Fruit fly (Drosophila melanogaster) whole organism, embryonic: ENCODE measurements around the gene Wdr33.

ENCODE experiments used
- Abd-B ChIP-seq: fragments of 200-800 bp; sonication (Bioruptor generic); optimal IDR thresholded peaks from 2 replicates; lab custom pipeline; 2018; ENCODE audit warnings: missing biosample characterization, mild to moderate bottlenecking, missing genetic modification characterization, moderate library complexity
- Atf-2 ChIP-seq: fragments of 200-800 bp; sonication (Bioruptor generic); optimal IDR thresholded peaks from 2 replicates; lab custom pipeline; 2016; ENCODE audit warnings: missing biosample characterization, missing genetic modification characterization
- Bdp1 ChIP-seq: fragments of 200-800 bp; sonication (Bioruptor generic); optimal IDR thresholded peaks from 3 replicates; lab custom pipeline; 2016; ENCODE audit warnings: missing biosample characterization, missing genetic modification characterization
- CG10274 ChIP-seq: fragments of 200-800 bp; sonication (Bioruptor generic); optimal IDR thresholded peaks from 3 replicates; lab custom pipeline; 2017; ENCODE audit warnings: missing biosample characterization, mild to moderate bottlenecking, missing genetic modification characterization
- CG11398 ChIP-seq: fragments of 200-800 bp; sonication (Bioruptor generic); optimal IDR thresholded peaks from 2 replicates; lab custom pipeline; 2016; ENCODE audit warnings: missing biosample characterization, missing genetic modification characterization
- CG11456 ChIP-seq: fragments of 200-800 bp; sonication (Bioruptor generic); IDR thresholded peaks from 3 replicates; pipeline ENCODE4 v1.3.6; 2022; ENCODE audit warnings: missing biosample characterization, missing genetic modification characterization
- CG11723 ChIP-seq: fragments of 200-800 bp; sonication (Bioruptor generic); optimal IDR thresholded peaks from 2 replicates; lab custom pipeline; 2017; ENCODE audit warnings: missing biosample characterization, mild to moderate bottlenecking, missing genetic modification characterization
- CG12219 ChIP-seq: fragments of 200-800 bp; sonication (Bioruptor generic); optimal IDR thresholded peaks from 3 replicates; lab custom pipeline; 2018; ENCODE audit warnings: missing biosample characterization, mild to moderate bottlenecking, missing genetic modification characterization
- CG13894 ChIP-seq: fragments of 200-800 bp; sonication (Bioruptor generic); optimal IDR thresholded peaks from 3 replicates; lab custom pipeline; 2018; ENCODE audit warnings: missing biosample characterization, mild to moderate bottlenecking, missing genetic modification characterization, moderate library complexity
- CG14441 ChIP-seq: fragments of 200-800 bp; sonication (Bioruptor generic); IDR thresholded peaks from 2 replicates; pipeline ENCODE4 v1.3.6; 2022; ENCODE audit warnings: missing biosample characterization, missing genetic modification characterization
- CG14710 ChIP-seq: fragments of 200-800 bp; sonication (Bioruptor generic); optimal IDR thresholded peaks from 3 replicates; lab custom pipeline; 2019; ENCODE audit warnings: missing biosample characterization, mild to moderate bottlenecking, missing genetic modification characterization, moderate library complexity
- CG15479 ChIP-seq: fragments of 200-800 bp; sonication (Bioruptor generic); optimal IDR thresholded peaks from 3 replicates; lab custom pipeline; 2019; ENCODE audit warnings: missing biosample characterization, mild to moderate bottlenecking, missing genetic modification characterization, moderate library complexity
- CG15514 ChIP-seq: fragments of 200-800 bp; sonication (Bioruptor generic); optimal IDR thresholded peaks from 3 replicates; lab custom pipeline; 2017; ENCODE audit warnings: missing biosample characterization, missing genetic modification characterization, mild to moderate bottlenecking, moderate library complexity, missing genetic modification reagents
- CG4360 ChIP-seq: fragments of 200-800 bp; sonication (Bioruptor generic); IDR thresholded peaks from 2 replicates; pipeline ENCODE4 v1.3.6; 2022; ENCODE audit warnings: missing biosample characterization, missing genetic modification characterization
- CG5245 ChIP-seq: fragments of 200-800 bp; sonication (Bioruptor generic); optimal IDR thresholded peaks from 3 replicates; lab custom pipeline; 2016; ENCODE audit warnings: missing biosample characterization, missing genetic modification characterization
- CG5953 ChIP-seq: fragments of 200-800 bp; sonication (Bioruptor generic); IDR thresholded peaks from 2 replicates; pipeline ENCODE4 v1.3.6; 2022; ENCODE audit warnings: missing biosample characterization, missing genetic modification characterization
- CG6683 ChIP-seq: fragments of 200-800 bp; sonication (Bioruptor generic); optimal IDR thresholded peaks from 2 replicates; lab custom pipeline; 2017; ENCODE audit warnings: missing biosample characterization, mild to moderate bottlenecking, missing genetic modification characterization, missing genetic modification reagents
- CG6854 ChIP-seq: fragments of 200-800 bp; sonication (Bioruptor generic); optimal IDR thresholded peaks from 3 replicates; lab custom pipeline; 2017; ENCODE audit warnings: missing biosample characterization, mild to moderate bottlenecking, missing genetic modification characterization
- CG7839 ChIP-seq: fragments of 200-800 bp; sonication (Bioruptor generic); optimal IDR thresholded peaks from 3 replicates; lab custom pipeline; 2018; ENCODE audit warnings: missing biosample characterization, mild to moderate bottlenecking, missing genetic modification characterization, moderate library complexity
- CG9817 ChIP-seq: fragments of 200-800 bp; sonication (Bioruptor generic); optimal IDR thresholded peaks from 2 replicates; lab custom pipeline; 2018; ENCODE audit warnings: missing biosample characterization, mild to moderate bottlenecking, missing genetic modification characterization, moderate library complexity
- CHES-1-like ChIP-seq: fragments of 200-800 bp; sonication (Bioruptor generic); optimal IDR thresholded peaks from 2 replicates; lab custom pipeline; 2016; ENCODE audit warnings: missing biosample characterization, missing genetic modification characterization
- ERR ChIP-seq: fragments of 200-800 bp; sonication (Bioruptor generic); optimal IDR thresholded peaks from 2 replicates; lab custom pipeline; 2016; ENCODE audit warnings: missing biosample characterization, missing genetic modification characterization
- Gsc ChIP-seq: fragments of 200-800 bp; sonication (Bioruptor generic); IDR thresholded peaks from 2 replicates; pipeline ENCODE4 v1.3.6; 2022; ENCODE audit warnings: missing biosample characterization, missing genetic modification characterization
- Hey ChIP-seq: fragments of 200-800 bp; sonication (Bioruptor generic); optimal IDR thresholded peaks from 3 replicates; lab custom pipeline; 2018; ENCODE audit warnings: missing biosample characterization, mild to moderate bottlenecking, missing genetic modification characterization
- HmgD ChIP-seq: fragments of 200-800 bp; sonication (Bioruptor generic); optimal IDR thresholded peaks from 3 replicates; lab custom pipeline; 2016; ENCODE audit warnings: missing biosample characterization, missing genetic modification characterization
- Lhr ChIP-seq: fragments of 200-800 bp; sonication (Bioruptor generic); optimal IDR thresholded peaks from 3 replicates; lab custom pipeline; 2017; ENCODE audit warnings: mild to moderate bottlenecking, missing biosample characterization, missing genetic modification reagents, missing genetic modification characterization
- Nf-YB ChIP-seq: fragments of 200-800 bp; sonication (Bioruptor generic); optimal IDR thresholded peaks from 3 replicates; lab custom pipeline; 2019; ENCODE audit warnings: missing biosample characterization, mild to moderate bottlenecking, missing genetic modification characterization, moderate library complexity
- NfI ChIP-seq: fragments of 200-800 bp; sonication (Bioruptor generic); optimal IDR thresholded peaks from 3 replicates; lab custom pipeline; 2018; ENCODE audit warnings: missing biosample characterization, mild to moderate bottlenecking, missing genetic modification characterization, moderate library complexity
- Optix ChIP-seq: fragments of 200-800 bp; sonication (Bioruptor generic); IDR thresholded peaks from 3 replicates; pipeline ENCODE4 v1.3.6; 2022; ENCODE audit warnings: missing biosample characterization, missing genetic modification characterization
- PHDP ChIP-seq: fragments of 200-800 bp; sonication (Bioruptor generic); optimal IDR thresholded peaks from 3 replicates; lab custom pipeline; 2018; ENCODE audit warnings: missing biosample characterization, mild to moderate bottlenecking, missing genetic modification characterization, moderate library complexity
- Sin3A ChIP-seq: fragments of >200 bp; optimal IDR thresholded peaks from 2 replicates; lab custom pipeline; 2018
- ab ChIP-seq: fragments of 200-800 bp; sonication (Bioruptor generic); optimal IDR thresholded peaks from 2 replicates; lab custom pipeline; 2016; ENCODE audit warnings: missing biosample characterization, missing genetic modification characterization
- al ChIP-seq: fragments of 200-800 bp; sonication (Bioruptor generic); IDR thresholded peaks from 2 replicates; pipeline ENCODE4 v1.3.6; 2022; ENCODE audit warnings: missing biosample characterization, missing genetic modification characterization
- ap ChIP-seq: fragments of 200-800 bp; sonication (Bioruptor generic); IDR thresholded peaks from 2 replicates; pipeline ENCODE4 v1.3.6; 2022; ENCODE audit warnings: missing biosample characterization, missing genetic modification characterization
- ash1 ChIP-seq: fragments of 200-800 bp; sonication (Bioruptor generic); optimal IDR thresholded peaks from 2 replicates; lab custom pipeline; 2018; ENCODE audit warnings: missing biosample characterization, mild to moderate bottlenecking, missing genetic modification characterization
- bab2 ChIP-seq: fragments of 200-800 bp; sonication (Bioruptor generic); optimal IDR thresholded peaks from 2 replicates; lab custom pipeline; 2016; ENCODE audit warnings: missing biosample characterization, missing genetic modification characterization
- bcd ChIP-seq: fragments of 200-800 bp; sonication (Bioruptor generic); optimal IDR thresholded peaks from 2 replicates; lab custom pipeline; 2017; ENCODE audit warnings: missing biosample characterization, mild to moderate bottlenecking, missing genetic modification characterization
- bsh ChIP-seq, 2 experiments: fragments of 200-800 bp; sonication (Bioruptor generic); optimal IDR thresholded peaks; 2 replicates each; lab custom pipeline; 2017 to 2018; ENCODE audit warnings: mild to moderate bottlenecking in 2 of 2, missing biosample characterization in 2 of 2, missing genetic modification characterization in 2 of 2, moderate library complexity in 1 of 2
- chinmo ChIP-seq: fragments of 200-800 bp; sonication (Bioruptor generic); IDR thresholded peaks from 4 replicates; pipeline ENCODE4 v1.3.6; 2022; ENCODE audit warnings: missing biosample characterization, missing genetic modification characterization; ENCODE audit not compliant: partially characterized antibody
- ci ChIP-seq: fragments of 200-800 bp; sonication (Bioruptor generic); IDR thresholded peaks from 3 replicates; pipeline ENCODE4 v1.3.6; 2022; ENCODE audit warnings: missing biosample characterization, missing genetic modification characterization
- mam ChIP-seq: fragments of 200-800 bp; sonication (Bioruptor generic); optimal IDR thresholded peaks from 3 replicates; lab custom pipeline; 2016; ENCODE audit warnings: missing biosample characterization, missing genetic modification characterization
- nmo ChIP-seq: fragments of 200-800 bp; sonication (Bioruptor generic); optimal IDR thresholded peaks from 2 replicates; lab custom pipeline; 2018; ENCODE audit warnings: missing biosample characterization, mild to moderate bottlenecking, missing genetic modification characterization, moderate library complexity
- peb ChIP-seq: fragments of 200-800 bp; sonication (Bioruptor generic); IDR thresholded peaks from 2 replicates; pipeline ENCODE4 v1.3.6; 2022; ENCODE audit warnings: missing biosample characterization, missing genetic modification characterization
- pita ChIP-seq: fragments of 200-800 bp; sonication (Bioruptor generic); optimal IDR thresholded peaks from 2 replicates; lab custom pipeline; 2017; ENCODE audit warnings: missing biosample characterization, mild to moderate bottlenecking, missing genetic modification characterization
- slbo ChIP-seq: fragments of 200-800 bp; sonication (Bioruptor generic); IDR thresholded peaks from 2 replicates; pipeline ENCODE4 v1.3.6; 2022; ENCODE audit warnings: missing biosample characterization, missing genetic modification characterization
- slou ChIP-seq: fragments of 200-800 bp; sonication (Bioruptor generic); optimal IDR thresholded peaks from 3 replicates; lab custom pipeline; 2016; ENCODE audit warnings: missing biosample characterization, missing genetic modification characterization
- sna ChIP-seq: fragments of 200-800 bp; sonication (Bioruptor generic); IDR thresholded peaks from 2 replicates; pipeline ENCODE4 v1.3.6; 2022; ENCODE audit warnings: missing biosample characterization, missing genetic modification characterization; ENCODE audit not compliant: partially characterized antibody
- tio ChIP-seq: fragments of 200-800 bp; sonication (Bioruptor generic); optimal IDR thresholded peaks from 2 replicates; lab custom pipeline; 2017; ENCODE audit warnings: missing biosample characterization, missing genetic modification characterization, inconsistent platforms
- trh ChIP-seq: fragments of 200-800 bp; sonication (Bioruptor generic); optimal IDR thresholded peaks from 2 replicates; lab custom pipeline; 2016; ENCODE audit warnings: missing biosample characterization, missing genetic modification characterization
- vvl ChIP-seq: fragments of 200-800 bp; sonication (Bioruptor generic); IDR thresholded peaks from 2 replicates; pipeline ENCODE4 v1.3.6; 2022; ENCODE audit warnings: missing biosample characterization, missing genetic modification characterization

Gene Wdr33

DNA sequence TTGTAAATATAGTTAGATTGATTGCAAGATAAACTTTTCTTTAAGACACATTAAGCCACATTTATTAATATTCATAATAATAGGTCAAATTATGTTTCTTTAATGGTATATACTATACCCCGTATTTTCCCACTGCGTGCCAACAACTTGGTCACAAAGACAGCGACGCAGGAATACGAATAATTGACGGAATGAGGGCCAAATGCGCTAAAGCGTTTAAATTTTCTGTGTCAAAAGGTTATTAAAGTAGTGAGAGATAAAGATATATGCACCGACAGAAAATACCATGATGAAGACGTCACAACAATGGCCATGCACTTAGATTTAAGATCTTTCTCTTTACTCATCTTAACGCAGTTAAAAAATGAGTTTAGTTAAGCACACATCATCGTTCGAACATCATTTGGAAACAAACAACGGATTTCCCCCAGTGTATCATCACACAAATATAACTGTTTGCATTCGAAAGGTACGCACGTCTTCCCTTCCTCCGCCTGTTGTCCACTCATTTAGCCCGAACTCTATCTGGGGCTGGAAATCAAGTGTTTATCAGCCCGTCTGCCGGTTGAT lies 40.0 kb upstream of the Wdr33 start (continued):
- TF ChIP-seq Atf-2 (peak; percentile 50), CG13894 (no peak), CG14710 (tag; lab: Kevin White, UChicago) (peak; percentile 60), CG9817 (tag; lab: Kevin White, UChicago) (peak; percentile 17), nmo (GFP tag; lab: Kevin White, UChicago) (peak; percentile 76), HmgD (GFP tag; lab: Kevin White, UChicago) (no peak), bab2 (GFP tag; lab: Kevin White, UChicago) (peak; percentile 69), CG6683 (GFP tag; lab: Kevin White, UChicago) (no peak), ERR (peak; percentile 43), Abd-B (GFP tag; lab: Kevin White, UChicago) (peak; percentile 71), Bdp1 (no peak), CG11398 (GFP tag; lab: Kevin White, UChicago) (peak; percentile 60), mam (GFP tag; lab: Kevin White, UChicago) (peak; percentile 60), CG11723 (GFP tag; lab: Kevin White, UChicago) (peak; percentile 48), NfI (peak; percentile 56), chinmo (GFP tag; lab: Robert Waterston, UW) (no peak), ab (GFP tag; lab: Kevin White, UChicago) (peak; percentile 48), vvl (GFP tag; lab: Robert Waterston, UW) (peak; percentile 81), slbo (peak; percentile 71), CG6854 (GFP tag; lab: Kevin White, UChicago) (no peak), tio (GFP tag; lab: Kevin White, UChicago) (peak; percentile 77), CHES-1-like (GFP tag; lab: Kevin White, UChicago) (peak; percentile 46), CG5245 (GFP tag; lab: Kevin White, UChicago) (peak; percentile 61), slou (GFP tag; lab: Kevin White, UChicago) (peak; percentile 41), PHDP (tag; lab: Kevin White, UChicago) (peak; percentile 56), CG14441 (GFP tag; lab: Robert Waterston, UW) (peak; percentile 50), CG4360 (GFP tag; lab: Robert Waterston, UW) (0 out of 2 replicates have a peak, but pooled peaks have one; percentile 24), ash1 (GFP tag; lab: Kevin White, UChicago) (no peak), CG11456 (GFP tag; lab: Robert Waterston, UW) (peak; percentile 66; the same call in 1 of the 3 replicates), CG5953 (GFP tag; lab: Robert Waterston, UW) (peak; percentile 59; the same call in 1 of the 2 replicates), CG12219 (GFP tag; lab: Kevin White, UChicago) (peak; percentile 61), trh (GFP tag; lab: Kevin White, UChicago) (no peak), bsh (GFP tag; optimal IDR thresholded peaks at IDR 0.05; lab: Kevin White, UChicago) (peak in 1 of 2 experiments; percentile 65), CG10274 (peak; percentile 30), Sin3A (lab: Kevin White, UChicago) (no peak), bcd (GFP tag; lab: Kevin White, UChicago) (peak; percentile 59), Gsc (GFP tag; lab: Robert Waterston, UW) (peak; percentile 13; the same call in 1 of the 2 replicates), sna (GFP tag; lab: Robert Waterston, UW) (no peak), CG15479 (GFP tag; lab: Kevin White, UChicago) (no peak), ap (peak; percentile 53), CG15514 (GFP tag; lab: Kevin White, UChicago) (peak; percentile 37), Optix (GFP tag; lab: Robert Waterston, UW) (peak; percentile 71; the same call in 2 of the 3 replicates), Nf-YB (peak; percentile 32), Hey (no peak), peb (0 out of 2 replicates have a peak, but pooled peaks have one; percentile 35), Lhr (GFP tag; lab: Kevin White, UChicago) (no peak), pita (no peak), CG7839 (peak; percentile 72), al (GFP tag; lab: Robert Waterston, UW) (no peak), ci (GFP tag; lab: Robert Waterston, UW) (peak; percentile 85)
